Fruit fly (Drosophila melanogaster): Measurements from ENCODE around the gene Tasp1.

Tasp1 gene

DNA sequence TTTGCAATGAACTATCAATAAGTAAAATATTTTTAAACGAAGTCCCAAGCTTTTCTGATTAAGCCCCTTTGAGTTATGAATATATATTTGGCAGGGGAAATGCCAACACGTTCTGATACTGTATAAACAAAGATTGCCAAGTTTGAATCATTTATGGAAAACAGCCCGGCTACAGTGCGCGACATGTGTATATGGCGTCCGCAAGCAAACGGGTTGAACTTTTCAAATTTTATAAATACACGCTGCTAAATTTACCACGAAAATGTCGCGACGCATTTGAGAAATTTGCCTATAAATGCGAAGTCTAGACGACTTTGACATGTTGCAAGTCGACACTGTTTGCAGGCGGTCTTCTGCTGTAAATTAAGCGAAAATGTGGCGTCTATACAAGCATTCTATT lies 39.2 kb downstream of the Tasp1 start (continued):
- TF ChIP-seq eg (GFP tag; IDR thresholded peaks at IDR 0.05) (peak; percentile 77), achi (GFP tag; optimal IDR thresholded peaks at IDR 0.05) (peak; percentile 51), CG11762 (GFP tag; optimal IDR thresholded peaks at IDR 0.05; ENCODE audit: insufficient read depth) (peak; percentile 39), CG31627 (GFP tag; optimal IDR thresholded peaks at IDR 0.05) (peak; percentile 81), CG8319 (GFP tag; optimal IDR thresholded peaks at IDR 0.05) (peak; percentile 52), CG6276 (GFP tag; optimal IDR thresholded peaks at IDR 0.05) (peak; percentile 50), fkh (GFP tag; optimal IDR thresholded peaks at IDR 0.05) (peak; percentile 14), Eip75B (GFP tag; optimal IDR thresholded peaks at IDR 0.05) (peak; percentile 61), dsx (GFP tag; optimal IDR thresholded peaks at IDR 0.05; ENCODE audit: poor library complexity, severe bottlenecking) (no peak), CG6808 (GFP tag; optimal IDR thresholded peaks at IDR 0.05) (peak; percentile 68), CG32006 (GFP tag; optimal IDR thresholded peaks at IDR 0.05) (peak; percentile 64), fd59A (GFP tag; optimal IDR thresholded peaks at IDR 0.05) (peak; percentile 59), lz (GFP tag; optimal IDR thresholded peaks at IDR 0.05) (peak; percentile 75), Sox14 (GFP tag; optimal IDR thresholded peaks at IDR 0.05) (peak; percentile 80), Sox15 (GFP tag; optimal IDR thresholded peaks at IDR 0.05) (peak; percentile 48), pdm3 (GFP tag; optimal IDR thresholded peaks at IDR 0.05) (peak; percentile 80), cyc (GFP tag; optimal IDR thresholded peaks at IDR 0.05) (peak; percentile 76), CG15336 (GFP tag; IDR thresholded peaks at IDR 0.05) (peak; percentile 74), CG3032 (tag; optimal IDR thresholded peaks at IDR 0.05) (peak; percentile 67), Hr39 (GFP tag; optimal IDR thresholded peaks at IDR 0.05) (peak; percentile 80)

DNA sequence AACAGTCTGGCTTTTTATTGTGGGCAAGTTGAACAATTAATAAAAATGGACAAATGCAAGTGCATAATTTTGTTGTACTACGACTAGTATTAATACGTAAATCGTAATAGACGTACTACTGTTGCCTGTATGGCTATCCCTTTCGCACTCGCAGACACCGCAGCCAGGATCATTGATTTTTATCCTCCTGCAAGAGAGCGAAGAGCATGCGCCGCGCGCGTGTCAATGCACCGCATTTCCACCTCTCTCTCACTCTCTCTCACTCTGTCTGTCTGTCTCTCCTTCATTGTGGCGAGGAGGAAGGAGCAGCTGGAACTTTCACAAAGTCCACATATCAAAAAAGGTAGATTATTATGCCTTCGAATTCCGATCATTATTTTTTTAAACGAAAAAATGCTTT lies 40.2 kb downstream of the Tasp1 start:
- TF ChIP-seq Eip78C (GFP tag) (peak; percentile 20), CG6163 (GFP tag; IDR thresholded peaks at IDR 0.05) (0 out of 3 replicates have a peak, but pooled peaks have one; percentile 8), CG8319 (GFP tag; optimal IDR thresholded peaks at IDR 0.05) (no peak), Hr39 (GFP tag; optimal IDR thresholded peaks at IDR 0.05) (no peak), CG9139 (GFP tag; optimal IDR thresholded peaks at IDR 0.05) (peak; percentile 7), CG6792 (GFP tag; optimal IDR thresholded peaks at IDR 0.05) (no peak)

DNA sequence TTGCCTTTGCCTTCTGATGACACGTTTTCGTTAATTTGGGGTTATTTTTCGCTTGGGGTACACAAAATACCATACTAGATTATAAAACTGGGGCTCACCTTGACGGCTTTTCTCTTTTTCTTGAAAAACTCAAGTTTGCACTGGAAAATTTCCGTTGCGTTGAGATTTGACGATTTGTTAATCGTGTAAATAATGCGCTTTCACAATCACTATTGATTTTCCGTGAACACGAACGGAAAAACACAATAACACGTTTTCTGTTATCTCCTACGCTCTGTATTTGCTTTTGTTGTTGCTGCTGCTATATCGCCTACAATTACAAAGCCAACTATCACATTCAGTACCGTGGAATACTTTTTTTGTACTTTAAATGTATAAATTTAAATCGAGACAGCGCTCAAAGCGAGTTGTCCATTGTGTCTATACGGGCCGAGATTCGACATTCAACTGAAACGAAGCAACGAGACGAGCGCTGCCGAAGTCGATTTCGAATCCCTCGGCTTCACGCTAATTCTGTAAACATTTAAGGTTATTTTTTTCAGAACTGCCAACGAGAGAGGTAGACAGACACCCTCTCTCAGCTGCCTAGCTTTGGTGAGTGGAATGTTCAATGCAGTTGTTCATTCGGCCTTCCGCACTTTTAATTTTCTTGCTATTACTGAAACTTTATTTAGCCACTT lies 40.8 kb downstream of the Tasp1 start:
- TF ChIP-seq CG34406 (GFP tag; optimal IDR thresholded peaks at IDR 0.05) (no peak), CG3032 (tag; optimal IDR thresholded peaks at IDR 0.05) (no peak), spab (GFP tag; optimal IDR thresholded peaks at IDR 0.05) (no peak), CG6808 (GFP tag; optimal IDR thresholded peaks at IDR 0.05) (no peak), acj6 (GFP tag; optimal IDR thresholded peaks at IDR 0.05) (no peak), CG8119 (GFP tag; IDR thresholded peaks at IDR 0.05) (no peak), salr (GFP tag; optimal IDR thresholded peaks at IDR 0.05) (no peak), Hr4 (GFP tag; optimal IDR thresholded peaks at IDR 0.05) (no peak), Lpt (GFP tag; optimal IDR thresholded peaks at IDR 0.05) (no peak), Smox (GFP tag; optimal IDR thresholded peaks at IDR 0.05) (no peak), lz (GFP tag; optimal IDR thresholded peaks at IDR 0.05) (no peak), cyc (GFP tag; optimal IDR thresholded peaks at IDR 0.05) (no peak), OdsH (GFP tag; optimal IDR thresholded peaks at IDR 0.05) (no peak), CG9139 (GFP tag; optimal IDR thresholded peaks at IDR 0.05) (peak; percentile 70), dac (GFP tag; optimal IDR thresholded peaks at IDR 0.05) (no peak), CG1621 (tag; optimal IDR thresholded peaks at IDR 0.05) (peak; percentile 30), Sox15 (GFP tag; optimal IDR thresholded peaks at IDR 0.05) (no peak), CG6163 (GFP tag; IDR thresholded peaks at IDR 0.05) (peak; percentile 60; the same call in 2 of the 3 replicates), Sox14 (GFP tag; optimal IDR thresholded peaks at IDR 0.05) (peak; percentile 13), Blimp-1 (GFP tag; optimal IDR thresholded peaks at IDR 0.05) (no peak), eg (GFP tag; IDR thresholded peaks at IDR 0.05) (peak; percentile 63; the same call in 1 of the 3 replicates), CG10631 (GFP tag; optimal IDR thresholded peaks at IDR 0.05) (no peak), CG10669 (GFP tag; optimal IDR thresholded peaks at IDR 0.05) (no peak), CG8319 (GFP tag; optimal IDR thresholded peaks at IDR 0.05) (peak; percentile 23), achi (GFP tag; optimal IDR thresholded peaks at IDR 0.05) (no peak), fd59A (GFP tag; optimal IDR thresholded peaks at IDR 0.05) (no peak), CG31627 (GFP tag; optimal IDR thresholded peaks at IDR 0.05) (no peak), CG32006 (GFP tag; optimal IDR thresholded peaks at IDR 0.05) (no peak), CG6792 (GFP tag; optimal IDR thresholded peaks at IDR 0.05) (no peak), Eip78C (GFP tag) (peak; percentile 57), CG15336 (GFP tag; IDR thresholded peaks at IDR 0.05) (peak; percentile 47; the same call in 1 of the 2 replicates), Eip75B (GFP tag; optimal IDR thresholded peaks at IDR 0.05) (no peak), dsx (GFP tag; optimal IDR thresholded peaks at IDR 0.05; ENCODE audit: poor library complexity, severe bottlenecking) (peak; percentile 73), Sox102F (GFP tag; optimal IDR thresholded peaks at IDR 0.05) (peak; percentile 32), ss (GFP tag; optimal IDR thresholded peaks at IDR 0.05) (peak in 1 of 2 experiments; percentile 45), topi (GFP tag; optimal IDR thresholded peaks at IDR 0.05) (peak; percentile 34), CG4318 (GFP tag; optimal IDR thresholded peaks at IDR 0.05) (no peak), svp (GFP tag) (peak; percentile 67)
